Worm (Caenorhabditis elegans): ENCODE results near the gene tmem-131.
A peak's percentile ranks its signal among the peaks of the same experiment; 100 is the strongest.

Gene tmem-131

ce11 chrIII:4962886-4963285 is 35.1 kb downstream of the tmem-131 start, which contains the start of gene C27F2.9 (continued):
- TF ChIP-seq mdt-29 (GFP tag; IDR thresholded peaks at IDR 0.05): no peak
- TF ChIP-seq nhr-102 (tag; optimal IDR thresholded peaks at IDR 0.05): peak; percentile 85
- peak in 1 of 2 experiments; percentile 2 for TF ChIP-seq mdl-1 (tag; optimal IDR thresholded peaks at IDR 0.05)
- TF ChIP-seq cey-2 (tag; optimal IDR thresholded peaks at IDR 0.05; ENCODE audit: borderline replicate concordance, insufficient read depth): no peak
- TF ChIP-seq attf-4 (tag; optimal IDR thresholded peaks at IDR 0.05): no peak
- no peak for TF ChIP-seq pqm-1 (tag; optimal IDR thresholded peaks at IDR 0.05)
- no peak for TF ChIP-seq egl-43 (GFP tag; IDR thresholded peaks at IDR 0.05)
- peak; percentile 74; the same call in 1 of the 2 replicates for TF ChIP-seq dmd-9 (GFP tag; IDR thresholded peaks at IDR 0.05)
- peak; percentile 77 for TF ChIP-seq ceh-20 (GFP tag; IDR thresholded peaks at IDR 0.05)
- 0 out of 2 replicates have a peak, but pooled peaks have one; percentile 57 for TF ChIP-seq zfp-3 (GFP tag; conservative IDR thresholded peaks at IDR 0.05)
- TF ChIP-seq Y5F2A.4 (GFP tag; optimal IDR thresholded peaks at IDR 0.05): no peak
- no peak for TF ChIP-seq F44E2.7 (GFP tag; IDR thresholded peaks at IDR 0.05)
- no peak for TF ChIP-seq aly-2 (tag; optimal IDR thresholded peaks at IDR 0.05)
- TF ChIP-seq daf-16 (GFP tag; optimal IDR thresholded peaks at IDR 0.05): peak in 1 of 2 experiments; percentile 62
- TF ChIP-seq daf-16 (tag; optimal IDR thresholded peaks at IDR 0.05): peak; percentile 75
- TF ChIP-seq egl-27 (tag; optimal IDR thresholded peaks at IDR 0.05): no peak
- peak; percentile 82 for TF ChIP-seq dve-1 (tag; optimal IDR thresholded peaks at IDR 0.05; ENCODE audit: insufficient read depth)
- no peak for TF ChIP-seq fos-1 (tag; optimal IDR thresholded peaks at IDR 0.05)
- no peak for TF ChIP-seq Y75B8A.6 (GFP tag; IDR thresholded peaks at IDR 0.05)
- no peak; the same call in 1 of the 2 replicates for TF ChIP-seq T26A8.4 (GFP tag; IDR thresholded peaks at IDR 0.05)
- no peak for TF ChIP-seq lir-3 (tag; optimal IDR thresholded peaks at IDR 0.05)
- peak; percentile 67 for TF ChIP-seq dmd-6 (GFP tag; IDR thresholded peaks at IDR 0.05)
- TF ChIP-seq lin-13 (GFP tag; optimal IDR thresholded peaks at IDR 0.05): peak; percentile 61
- peak; percentile 57 for TF ChIP-seq fkh-10 (GFP tag; optimal IDR thresholded peaks at IDR 0.05)
- TF ChIP-seq aha-1 (tag): no peak
- no peak for TF ChIP-seq lin-29 (GFP tag; IDR thresholded peaks at IDR 0.05)
- peak; percentile 52 for TF ChIP-seq nhr-77 (tag; optimal IDR thresholded peaks at IDR 0.05)
- TF ChIP-seq pha-4 (GFP tag; IDR thresholded peaks at IDR 0.05): peak; percentile 85
- peak; percentile 86 for TF ChIP-seq pha-4 (tag; optimal IDR thresholded peaks at IDR 0.05)
- peak; percentile 82 for TF ChIP-seq hmg-1.1 (GFP tag; IDR thresholded peaks at IDR 0.05)
- no peak for TF ChIP-seq ceh-28 (tag; optimal IDR thresholded peaks at IDR 0.05)
- no peak for TF ChIP-seq jun-1 (tag; optimal IDR thresholded peaks at IDR 0.05)
- peak; percentile 95 for TF ChIP-seq mes-2 (tag; optimal IDR thresholded peaks at IDR 0.05; ENCODE audit: poor library complexity, severe bottlenecking)
- peak; percentile 56 to 92 for TF ChIP-seq lsy-2 (tag; optimal IDR thresholded peaks at IDR 0.05)
- TF ChIP-seq duxl-1 (tag; optimal IDR thresholded peaks at IDR 0.05; ENCODE audit: poor library complexity): peak; percentile 82
- no peak for TF ChIP-seq ztf-11 (tag; optimal IDR thresholded peaks at IDR 0.05)
- TF ChIP-seq tra-1 (GFP tag; IDR thresholded peaks at IDR 0.05): peak; percentile 54; the same call in 1 of the 2 replicates
- TF ChIP-seq daf-19 (GFP tag; conservative IDR thresholded peaks at IDR 0.05): no peak
- TF ChIP-seq lin-39 (tag; optimal IDR thresholded peaks at IDR 0.05): no peak
- no peak for TF ChIP-seq nhr-237 (tag; optimal IDR thresholded peaks at IDR 0.05)
- TF ChIP-seq R02D3.7 (tag; optimal IDR thresholded peaks at IDR 0.05): no peak
- peak in 1 of 2 experiments; percentile 98 for TF ChIP-seq unc-62 (GFP tag; optimal IDR thresholded peaks at IDR 0.05 in 1 of 2)
- TF ChIP-seq unc-62 (tag; optimal IDR thresholded peaks at IDR 0.05): no peak
- TF ChIP-seq lin-38 (GFP tag; IDR thresholded peaks at IDR 0.05): peak; percentile 89
- no peak for TF ChIP-seq zip-11 (GFP tag; IDR thresholded peaks at IDR 0.05)
- TF ChIP-seq vab-7 (GFP tag; IDR thresholded peaks at IDR 0.05): no peak
- TF ChIP-seq tag-97 (GFP tag; IDR thresholded peaks at IDR 0.05): no peak
- no peak for TF ChIP-seq hlh-11 (tag; optimal IDR thresholded peaks at IDR 0.05)
- no peak for TF ChIP-seq daf-8 (GFP tag; IDR thresholded peaks at IDR 0.05)
- no peak for TF ChIP-seq zfp-2 (tag; optimal IDR thresholded peaks at IDR 0.05)
- no peak for TF ChIP-seq ceh-82 (tag; optimal IDR thresholded peaks at IDR 0.05)
- TF ChIP-seq gei-8 (GFP tag; optimal IDR thresholded peaks at IDR 0.05): no peak
